Worm (Caenorhabditis elegans) whole organism, midembryonic: Measurements from ENCODE around the gene ZK643.5.
A peak's percentile ranks its signal among the peaks of the same experiment; 100 is the strongest.
"Not testable (repeated sequence)": the region's sequence is repeated elsewhere in the genome, so short reads cannot be mapped to it uniquely, and the experiment has no call there.

ENCODE experiments used
- T22C8.4 ChIP-seq: fragments of 200-800 bp; sonication (Bioruptor generic); IDR thresholded peaks from 2 replicates; pipeline ENCODE4 v1.3.6; 2022; ENCODE audit warnings: missing genetic modification characterization, missing compliant biosample characterization
- cog-1 ChIP-seq: sonication (generic microtip); optimal IDR thresholded peaks from 2 replicates; lab custom pipeline; 2016; ENCODE audit warnings: missing genetic modification characterization, missing compliant biosample characterization
- flt-1 ChIP-seq: fragments of 200-800 bp; sonication (Bioruptor generic); IDR thresholded peaks from 2 replicates; pipeline ENCODE4 v1.3.6; 2022; ENCODE audit warnings: missing genetic modification characterization, missing compliant biosample characterization
- klf-2 ChIP-seq: fragments of 200-800 bp; sonication (Bioruptor generic); conservative IDR thresholded peaks from 2 replicates; pipeline ENCODE4 v1.3.6; 2022; ENCODE audit warnings: missing genetic modification reagents, missing genetic modification characterization, missing compliant biosample characterization
- med-1 ChIP-seq: sonication (generic microtip); optimal IDR thresholded peaks from 2 replicates; lab custom pipeline; 2017; ENCODE audit warnings: missing genetic modification characterization, mild to moderate bottlenecking, missing compliant biosample characterization, antibody characterized with exemption, missing genetic modification reagents; ENCODE audit not compliant: insufficient read depth
- ref-1 ChIP-seq: fragments of 200-800 bp; sonication (Bioruptor generic); conservative IDR thresholded peaks from 2 replicates; pipeline ENCODE4 v1.3.6; 2022; ENCODE audit warnings: missing genetic modification reagents, missing genetic modification characterization, missing compliant biosample characterization
- tab-1 ChIP-seq: fragments of 200-800 bp; sonication (Bioruptor generic); IDR thresholded peaks from 2 replicates; pipeline ENCODE4 v1.3.6; 2022; ENCODE audit warnings: missing genetic modification characterization, missing compliant biosample characterization
- ztf-23 ChIP-seq: fragments of 200-800 bp; sonication (Bioruptor generic); IDR thresholded peaks from 2 replicates; pipeline ENCODE4 v1.3.6; 2022; ENCODE audit warnings: missing genetic modification reagents, missing genetic modification characterization, missing compliant biosample characterization
- ztf-29 ChIP-seq: fragments of 200-800 bp; sonication (Bioruptor generic); IDR thresholded peaks from 2 replicates; pipeline ENCODE4 v1.3.6; 2022; ENCODE audit warnings: missing genetic modification reagents, missing genetic modification characterization, missing compliant biosample characterization

Gene ZK643.5

DNA sequence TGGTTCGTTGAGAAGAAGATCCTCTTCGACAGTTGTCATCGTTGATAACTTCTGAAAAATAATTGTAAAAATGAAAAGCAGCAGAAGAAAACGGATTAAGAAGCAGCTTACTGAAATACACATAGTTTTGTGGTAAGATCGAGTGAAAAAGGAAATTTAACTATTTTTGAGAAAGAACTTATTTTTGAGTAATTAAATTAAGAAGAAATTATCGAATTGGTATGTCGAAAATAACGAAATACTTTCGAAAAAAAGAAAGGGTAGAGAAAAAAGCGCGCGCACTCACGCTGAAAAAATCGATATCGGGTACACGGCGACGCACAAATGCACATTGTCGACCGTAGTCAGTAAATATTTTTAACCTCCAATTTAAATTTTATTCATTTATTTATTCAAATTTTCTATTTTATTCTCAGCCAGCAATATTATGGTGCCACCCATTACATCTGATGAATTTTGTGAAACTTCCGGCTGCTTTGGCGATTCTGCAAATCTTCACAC lies at the start of gene ZK643.5, which contains the start of gene ZK643.2:
TSS of gene ZK643.5 (minus strand) at position 51 of the 501 bp plus-strand sequence.
TSS of gene ZK643.2 (plus strand) at position 395 of the 501 bp plus-strand sequence.
- TF ChIP-seq ztf-23 (GFP tag; lab: Robert Waterston, UW) (no peak), klf-2 (no peak), ref-1 (no peak), T22C8.4 (GFP tag; lab: Robert Waterston, UW) (peak; percentile 99)

DNA sequence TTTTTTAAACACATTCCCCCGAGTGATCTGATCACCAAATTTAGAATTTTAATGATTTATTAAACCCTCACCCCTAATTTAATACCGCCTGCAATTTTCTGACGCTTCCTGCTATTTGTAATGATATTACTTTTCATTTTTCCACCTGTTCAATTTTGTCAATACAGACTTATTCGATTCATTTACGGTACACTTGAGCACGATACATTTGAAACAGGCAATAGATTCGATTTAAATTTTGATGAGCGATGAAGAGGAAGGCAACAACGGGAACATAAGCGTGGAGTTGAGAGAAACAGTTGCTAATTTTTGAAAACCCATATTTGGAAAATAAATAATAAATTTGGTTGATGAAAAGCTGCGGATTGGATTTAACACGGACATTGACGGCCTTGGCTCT lies 48.7 kb upstream of the ZK643.5 start:
- no peak for TF ChIP-seq T22C8.4 (GFP tag; lab: Robert Waterston, UW)
- TF ChIP-seq cog-1 (tag; lab: Kevin White, UChicago) = no peak
- no peak for TF ChIP-seq klf-2
- no peak for TF ChIP-seq tab-1 (GFP tag; lab: Robert Waterston, UW)
- TF ChIP-seq ref-1 = no peak
- TF ChIP-seq flt-1 (GFP tag; lab: Robert Waterston, UW) = no peak
- no peak for TF ChIP-seq ztf-23 (GFP tag; lab: Robert Waterston, UW)
- no peak for TF ChIP-seq med-1
- no peak for TF ChIP-seq ztf-29 (GFP tag; lab: Robert Waterston, UW)

DNA sequence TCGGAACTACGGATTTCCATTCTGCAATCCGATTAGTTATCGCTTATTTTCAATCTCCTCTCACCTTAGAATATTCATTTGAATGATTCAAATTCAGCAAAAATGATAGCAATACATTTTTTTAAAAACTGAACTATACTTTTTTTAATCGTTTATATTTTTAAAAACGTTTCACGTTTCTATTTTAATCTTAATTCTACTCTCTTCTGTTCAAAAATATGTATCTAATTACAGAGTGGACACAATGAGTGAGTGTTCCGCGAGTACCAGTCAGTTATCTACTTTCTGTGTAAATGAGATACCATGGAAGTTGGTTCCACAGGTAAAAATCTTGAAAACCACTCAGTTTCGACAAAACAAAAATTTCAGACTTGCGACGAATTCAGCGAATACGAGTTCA lies 46.5 kb upstream of the ZK643.5 start, which contains the start of the genes F59B2.15 and zif-1:
TSS of gene F59B2.15 (minus strand) at position 101 of the 400 bp plus-strand sequence.
TSS of gene zif-1 (plus strand) at position 235 of the 400 bp plus-strand sequence.
- TF ChIP-seq tab-1 (GFP tag; lab: Robert Waterston, UW) (no peak), med-1 (no peak), ztf-29 (GFP tag; lab: Robert Waterston, UW) (no peak), cog-1 (tag; lab: Kevin White, UChicago) (no peak), ztf-23 (GFP tag; lab: Robert Waterston, UW) (no peak), klf-2 (no peak), T22C8.4 (GFP tag; lab: Robert Waterston, UW) (no peak), flt-1 (GFP tag; lab: Robert Waterston, UW) (no peak), ref-1 (no peak)

ce11 chrIII:9001899-9002298 lies 45.9 kb upstream of the ZK643.5 start, which contains the start of gene rpn-6.2:
Gene rpn-6.2, minus strand, starts transcription at chrIII:9001999.
- no peak for TF ChIP-seq tab-1 (GFP tag; lab: Robert Waterston, UW)

DNA sequence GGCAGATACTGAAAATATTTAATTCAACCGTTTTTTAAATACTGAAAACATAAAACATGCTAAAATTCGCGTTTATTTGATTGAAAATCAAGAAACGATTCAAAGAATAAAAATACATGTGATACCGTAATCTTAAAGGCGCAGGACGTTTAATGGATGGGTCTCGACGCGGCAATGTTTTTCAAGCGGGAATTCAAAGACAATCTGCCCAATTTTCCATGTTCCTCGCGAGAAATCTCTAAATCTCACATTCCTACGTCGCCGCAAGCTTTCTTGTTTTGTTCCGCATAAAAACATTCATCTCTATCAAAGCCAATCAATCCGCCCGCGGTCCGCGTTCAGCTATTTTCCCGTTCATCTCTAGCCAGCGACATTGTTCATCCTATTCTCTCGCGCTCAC lies 45.5 kb upstream of the ZK643.5 start:
- no peak for TF ChIP-seq T22C8.4 (GFP tag; lab: Robert Waterston, UW)
- TF ChIP-seq ztf-23 (GFP tag; lab: Robert Waterston, UW) = 0 out of 2 replicates have a peak, but pooled peaks have one; percentile 6

ce11 chrIII:8999508-8999907 lies 43.5 kb upstream of the ZK643.5 start, which contains the start of gene F59B2.3:
Gene F59B2.3, minus strand, starts transcription at chrIII:8999766.
- TF ChIP-seq ztf-29 (GFP tag; lab: Robert Waterston, UW) = no peak

DNA sequence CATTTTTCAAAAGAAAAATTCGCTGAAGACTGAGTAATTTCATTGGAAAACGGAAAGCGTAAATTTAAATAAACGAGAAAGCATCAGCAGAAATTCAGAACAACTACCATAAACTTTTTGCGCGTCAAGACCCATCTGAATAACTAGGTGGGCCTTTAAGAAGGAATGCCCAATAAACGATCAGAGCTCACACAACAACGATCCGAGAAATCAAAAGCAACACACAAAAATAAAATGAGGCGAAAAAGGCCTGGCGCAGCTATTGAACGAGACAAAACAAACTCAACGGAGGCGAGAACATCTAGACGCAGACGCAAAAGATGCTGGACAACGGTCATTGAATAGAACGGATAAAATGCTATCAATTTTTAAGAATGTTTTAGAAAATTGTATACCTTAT lies 42.9 kb upstream of the ZK643.5 start:
- TF ChIP-seq ztf-29 (GFP tag; lab: Robert Waterston, UW) = no peak
- TF ChIP-seq ref-1 = no peak
- no peak for TF ChIP-seq med-1
- no peak for TF ChIP-seq T22C8.4 (GFP tag; lab: Robert Waterston, UW)
- TF ChIP-seq cog-1 (tag; lab: Kevin White, UChicago) = no peak
- TF ChIP-seq klf-2 = no peak
- no peak for TF ChIP-seq ztf-23 (GFP tag; lab: Robert Waterston, UW)
- TF ChIP-seq tab-1 (GFP tag; lab: Robert Waterston, UW) = no peak
- TF ChIP-seq flt-1 (GFP tag; lab: Robert Waterston, UW) = no peak

DNA sequence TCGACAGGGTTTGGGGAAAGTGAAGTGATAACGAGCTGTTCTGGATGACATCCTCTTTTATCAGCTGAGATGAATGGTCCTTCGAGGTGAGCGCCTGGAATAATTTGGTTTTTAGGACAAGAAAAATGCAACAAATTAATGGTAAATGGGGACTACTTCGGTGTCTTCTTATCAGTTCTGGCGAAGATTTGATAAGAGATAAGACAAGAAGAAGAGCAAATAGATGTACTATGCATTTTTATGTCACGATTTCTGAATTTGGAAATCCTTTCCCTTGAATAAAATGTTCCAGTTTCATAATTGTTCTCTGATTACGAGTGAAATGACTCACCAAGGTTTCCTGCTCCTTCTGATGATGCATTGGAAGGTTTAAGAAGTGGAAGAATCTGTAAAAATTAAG lies 41.8 kb upstream of the ZK643.5 start:
- TF ChIP-seq ztf-29 (GFP tag; lab: Robert Waterston, UW) = no peak
- no peak for TF ChIP-seq flt-1 (GFP tag; lab: Robert Waterston, UW)
- TF ChIP-seq med-1 = no peak
- TF ChIP-seq ref-1 = no peak
- TF ChIP-seq ztf-23 (GFP tag; lab: Robert Waterston, UW) = no peak
- no peak for TF ChIP-seq T22C8.4 (GFP tag; lab: Robert Waterston, UW)
- no peak for TF ChIP-seq tab-1 (GFP tag; lab: Robert Waterston, UW)
- no peak for TF ChIP-seq cog-1 (tag; lab: Kevin White, UChicago)
- no peak for TF ChIP-seq klf-2

- TF ChIP-seq cog-1 (tag; lab: Kevin White, UChicago) (no peak), med-1 (no peak), flt-1 (GFP tag; lab: Robert Waterston, UW) (no peak), T22C8.4 (GFP tag; lab: Robert Waterston, UW) (no peak), ref-1 (no peak), tab-1 (GFP tag; lab: Robert Waterston, UW) (no peak), ztf-23 (GFP tag; lab: Robert Waterston, UW) (no peak), klf-2 (no peak), ztf-29 (GFP tag; lab: Robert Waterston, UW) (no peak)
These were observed 40.7 kb upstream of the ZK643.5 start, which contains the start of gene skat-1 for ce11 chrIII:8996686-8997085. Gene skat-1, minus strand, starts transcription at chrIII:8996786.

- not testable (repeated sequence) for TF ChIP-seq ztf-29, ztf-23, tab-1 (GFP tag; lab: Robert Waterston, UW)
These were observed 33.8 kb upstream of the ZK643.5 start, which contains the start of gene R08D7.7 for ce11 chrIII:8989752-8990151. Gene R08D7.7, plus strand, starts transcription at chrIII:8990052.

- no peak for TF ChIP-seq tab-1 (GFP tag; lab: Robert Waterston, UW)
- 0 out of 2 replicates have a peak, but pooled peaks have one; percentile 34 for TF ChIP-seq flt-1 (GFP tag; lab: Robert Waterston, UW)
These were observed 32.5 kb upstream of the ZK643.5 start for ce11 chrIII:8988544-8988943.
